Worm (Caenorhabditis elegans) whole organism, L4/young adult: Measurements from ENCODE around the gene F19B6.3.

ENCODE experiments used
- W03F9.2 ChIP-seq: fragments of 150-350 bp; optimal IDR thresholded peaks from 2 replicates; lab custom pipeline; 2014; ENCODE audit warnings: missing biosample characterization, missing genetic modification characterization
- him-1 ChIP-seq: sonication (generic microtip); optimal IDR thresholded peaks from 2 replicates; lab custom pipeline; 2016; ENCODE audit warnings: missing genotype, missing genetic modification reagents, missing genetic modification characterization, missing compliant biosample characterization

ce11 chrIV:12287628-12288027, 39.4 kb upstream of the F19B6.3 start, which contains the start of gene erl-1:
- TF ChIP-seq W03F9.2 (tag; lab: Kevin White, UChicago) (no peak), him-1 (tag; lab: Kevin White, UChicago) (no peak)
